Worm (Caenorhabditis elegans) whole organism, L1 larva: ENCODE measurements around the gene fbxb-15.

Source experiments
- C34B4.2 ChIP-seq: sonication (generic microtip); optimal IDR thresholded peaks from 2 replicates; lab custom pipeline; 2017; ENCODE audit warnings: mild to moderate bottlenecking, missing genetic modification characterization, missing compliant biosample characterization
- elt-2 ChIP-seq: sonication (generic microtip); optimal IDR thresholded peaks from 2 replicates; lab custom pipeline; 2016; ENCODE audit warnings: missing genetic modification characterization, mild to moderate bottlenecking, inconsistent platforms, missing compliant biosample characterization, missing genetic modification reagents
- elt-3 ChIP-seq, 6 experiments: fragments of 150-350 bp in 1 of 6; sonication (generic microtip); optimal IDR thresholded peaks; 2 replicates each; lab custom pipeline; 2017 to 2018; ENCODE audit warnings: missing biosample characterization in 6 of 6, missing genetic modification characterization in 6 of 6, inconsistent platforms in 1 of 6
- lir-3 ChIP-seq: sonication (generic microtip); optimal IDR thresholded peaks from 2 replicates; lab custom pipeline; 2016; ENCODE audit warnings: mild to moderate bottlenecking, missing genetic modification characterization, moderate library complexity, missing compliant biosample characterization; ENCODE audit not compliant: poor library complexity
- nhr-28 ChIP-seq: fragments of 150-350 bp; optimal IDR thresholded peaks from 2 replicates; lab custom pipeline; 2014; ENCODE audit warnings: missing biosample characterization, missing genetic modification characterization
- unc-130 ChIP-seq: fragments of 150-350 bp; optimal IDR thresholded peaks from 2 replicates; lab custom pipeline; 2017; ENCODE audit warnings: missing biosample characterization, missing genetic modification characterization, inconsistent platforms
- unc-62 ChIP-seq: fragments of 150-350 bp; optimal IDR thresholded peaks from 2 replicates; lab custom pipeline; 2014; ENCODE audit warnings: missing biosample characterization, missing genetic modification reagents, missing genetic modification characterization

- no peak for TF ChIP-seq nhr-28 (tag; lab: Kevin White, UChicago)
- TF ChIP-seq C34B4.2 (tag; lab: Kevin White, UChicago) = no peak
- no peak for TF ChIP-seq lir-3 (tag; lab: Kevin White, UChicago)
- TF ChIP-seq elt-3 (tag; optimal IDR thresholded peaks at IDR 0.05; lab: Kevin White, UChicago) = no peak
- TF ChIP-seq unc-62 (GFP tag; lab: Kevin White, UChicago) = no peak
- no peak for TF ChIP-seq elt-2 (tag; lab: Kevin White, UChicago)
- no peak for TF ChIP-seq unc-130 (tag; lab: Kevin White, UChicago)
Measured at ce11 chrII:1688813-1689212, 35.5 kb upstream of the fbxb-15 start, which contains the start of the genes fbxb-18 and fbxb-19.
